Worm (Caenorhabditis elegans) whole organism, L1 larva: ENCODE measurements around the gene F54H5.2.

ENCODE experiments used
- F16B12.6 ChIP-seq: fragments of 150-350 bp; optimal IDR thresholded peaks from 2 replicates; lab custom pipeline; 2014; ENCODE audit warnings: missing biosample characterization, missing genetic modification characterization
- Y116A8C.19 ChIP-seq: sonication (generic microtip); optimal IDR thresholded peaks from 2 replicates; lab custom pipeline; 2016; ENCODE audit warnings: missing compliant biosample characterization, missing genetic modification characterization, borderline replicate concordance
- ama-1 ChIP-seq: fragments of 150-350 bp; optimal IDR thresholded peaks from 2 replicates; lab custom pipeline; 2014
- blmp-1 ChIP-seq: fragments of 150-350 bp; optimal IDR thresholded peaks from 2 replicates; lab custom pipeline; 2014; ENCODE audit warnings: missing biosample characterization, missing genetic modification characterization
- ceh-8 ChIP-seq: fragments of 200-800 bp; sonication (Bioruptor generic); optimal IDR thresholded peaks from 2 replicates; lab custom pipeline; 2018; ENCODE audit warnings: mild to moderate bottlenecking, missing genetic modification characterization, moderate library complexity, missing compliant biosample characterization
- ceh-82 ChIP-seq, 3 experiments: fragments of 150-350 bp in 1 of 3; sonication (generic microtip) in 2 of 3; optimal IDR thresholded peaks; 2 replicates each; lab custom pipeline; 2014 to 2017; ENCODE audit warnings: missing biosample characterization in 3 of 3, missing genetic modification characterization in 3 of 3
- ceh-90 ChIP-seq: sonication (generic microtip); optimal IDR thresholded peaks from 2 replicates; lab custom pipeline; 2016; ENCODE audit warnings: missing genetic modification characterization, missing compliant biosample characterization
- ces-1 ChIP-seq: fragments of 150-350 bp; optimal IDR thresholded peaks from 2 replicates; lab custom pipeline; 2014; ENCODE audit warnings: missing biosample characterization, missing genetic modification reagents, missing genetic modification characterization
- dpl-1 ChIP-seq, 3 experiments: fragments of 150-350 bp in 2 of 3; sonication (generic microtip) in 1 of 3; optimal IDR thresholded peaks; 2 replicates each; lab custom pipeline; 2014 to 2017; ENCODE audit warnings: missing biosample characterization in 3 of 3, missing genetic modification characterization in 3 of 3, missing genetic modification reagents in 3 of 3
- dsc-1 ChIP-seq: sonication (generic microtip); optimal IDR thresholded peaks from 2 replicates; lab custom pipeline; 2016; ENCODE audit warnings: mild to moderate bottlenecking, missing genetic modification characterization, missing compliant biosample characterization
- efl-1 ChIP-seq, 4 experiments: fragments of 150-350 bp; optimal IDR thresholded peaks in 3 of 4; peaks in 1 of 4; 1 replicate in 1 of 4; 2 replicates in 3 of 4; lab custom pipeline; 2014; ENCODE audit warnings: missing biosample characterization in 2 of 4, missing genetic modification characterization in 2 of 4, missing genetic modification reagents in 2 of 4
- efl-3 ChIP-seq: fragments of 200-800 bp; sonication (Bioruptor generic); optimal IDR thresholded peaks from 2 replicates; lab custom pipeline; 2018; ENCODE audit warnings: mild to moderate bottlenecking, missing genetic modification characterization, missing compliant biosample characterization
- elt-2 ChIP-seq: sonication (generic microtip); optimal IDR thresholded peaks from 2 replicates; lab custom pipeline; 2016; ENCODE audit warnings: missing genetic modification characterization, mild to moderate bottlenecking, inconsistent platforms, missing compliant biosample characterization, missing genetic modification reagents
- fos-1 ChIP-seq: fragments of 150-350 bp; optimal IDR thresholded peaks from 2 replicates; lab custom pipeline; 2014; ENCODE audit warnings: missing biosample characterization, missing genetic modification characterization
- grh-1 ChIP-seq: fragments of 200-800 bp; sonication (Bioruptor generic); IDR thresholded peaks from 2 replicates; pipeline ENCODE4 v1.3.6; 2022; ENCODE audit warnings: missing genetic modification reagents, missing genetic modification characterization, missing compliant biosample characterization
- irx-1 ChIP-seq: sonication (generic microtip); optimal IDR thresholded peaks from 2 replicates; lab custom pipeline; 2016; ENCODE audit warnings: missing genetic modification characterization, missing compliant biosample characterization
- isw-1 ChIP-seq: fragments of 200-800 bp; sonication (Bioruptor generic); IDR thresholded peaks from 2 replicates; pipeline ENCODE4 v1.3.6; 2022; ENCODE audit warnings: missing genetic modification characterization, missing compliant biosample characterization
- lin-14 ChIP-seq: fragments of 200-800 bp; sonication (Bioruptor generic); optimal IDR thresholded peaks from 2 replicates; lab custom pipeline; 2018; ENCODE audit warnings: mild to moderate bottlenecking, missing genetic modification characterization, moderate library complexity, missing compliant biosample characterization
- lin-15B ChIP-seq: fragments of 150-350 bp; sonication (generic microtip); optimal IDR thresholded peaks from 3 replicates; lab custom pipeline; 2014; ENCODE audit warnings: missing biosample characterization, missing genetic modification characterization
- lin-35 ChIP-seq, 2 experiments: fragments of 150-350 bp; optimal IDR thresholded peaks; 2 replicates each; lab custom pipeline; 2014; ENCODE audit warnings: missing biosample characterization in 2 of 2, missing genetic modification characterization in 2 of 2, missing genetic modification reagents in 2 of 2
- lir-3 ChIP-seq: sonication (generic microtip); optimal IDR thresholded peaks from 2 replicates; lab custom pipeline; 2016; ENCODE audit warnings: mild to moderate bottlenecking, missing genetic modification characterization, moderate library complexity, missing compliant biosample characterization; ENCODE audit not compliant: poor library complexity
- lsy-2 ChIP-seq, 2 experiments: fragments of 150-350 bp; optimal IDR thresholded peaks; 2 replicates each; lab custom pipeline; 2014; ENCODE audit warnings: missing biosample characterization in 2 of 2, missing genetic modification characterization in 2 of 2
- mab-9 ChIP-seq: fragments of 200-800 bp; sonication (Bioruptor generic); IDR thresholded peaks from 2 replicates; pipeline ENCODE4 v1.3.6; 2022; ENCODE audit warnings: missing genetic modification reagents, missing genetic modification characterization, missing compliant biosample characterization
- mep-1 ChIP-seq: fragments of 150-350 bp; optimal IDR thresholded peaks from 2 replicates; lab custom pipeline; 2014; ENCODE audit warnings: missing biosample characterization, missing genetic modification characterization
- nhr-11 ChIP-seq: fragments of 150-350 bp; optimal IDR thresholded peaks from 2 replicates; lab custom pipeline; 2014; ENCODE audit warnings: missing biosample characterization, missing genetic modification characterization
- nhr-237 ChIP-seq: fragments of 150-350 bp; optimal IDR thresholded peaks from 2 replicates; lab custom pipeline; 2014; ENCODE audit warnings: missing biosample characterization, missing genetic modification characterization
- nhr-71 ChIP-seq: sonication (generic microtip); optimal IDR thresholded peaks from 2 replicates; lab custom pipeline; 2016; ENCODE audit warnings: mild to moderate bottlenecking, missing genetic modification characterization, moderate library complexity, missing compliant biosample characterization
- nhr-76 ChIP-seq: sonication (generic microtip); optimal IDR thresholded peaks from 2 replicates; lab custom pipeline; 2017; ENCODE audit warnings: missing biosample characterization, missing genetic modification characterization
- nhr-85 ChIP-seq: sonication (generic microtip); peaks from one replicate; lab custom pipeline; 2016; ENCODE audit warnings: missing genetic modification characterization, inconsistent platforms, missing compliant biosample characterization
- nhr-90 ChIP-seq: sonication (generic microtip); optimal IDR thresholded peaks from 2 replicates; lab custom pipeline; 2016; ENCODE audit warnings: mild to moderate bottlenecking, missing genetic modification characterization, missing compliant biosample characterization; ENCODE audit not compliant: poor library complexity
- pqm-1 ChIP-seq: sonication (generic microtip); optimal IDR thresholded peaks from 3 replicates; lab custom pipeline; 2017; ENCODE audit warnings: missing biosample characterization, missing genetic modification characterization
- rnt-1 ChIP-seq: sonication (generic microtip); optimal IDR thresholded peaks from 2 replicates; lab custom pipeline; 2016; ENCODE audit warnings: mild to moderate bottlenecking, missing genetic modification characterization, moderate library complexity, missing compliant biosample characterization
- sup-37 ChIP-seq: fragments of 200-800 bp; sonication (Bioruptor generic); optimal IDR thresholded peaks from 2 replicates; lab custom pipeline; 2018; ENCODE audit warnings: mild to moderate bottlenecking, missing genetic modification characterization, missing compliant biosample characterization
- swsn-7 ChIP-seq: sonication (generic microtip); optimal IDR thresholded peaks from 2 replicates; lab custom pipeline; 2016; ENCODE audit warnings: missing genetic modification characterization, missing compliant biosample characterization
- tbx-2 ChIP-seq: sonication (generic microtip); optimal IDR thresholded peaks from 2 replicates; lab custom pipeline; 2016; ENCODE audit warnings: missing genetic modification characterization, missing compliant biosample characterization
- unc-130 ChIP-seq: fragments of 150-350 bp; optimal IDR thresholded peaks from 2 replicates; lab custom pipeline; 2017; ENCODE audit warnings: missing biosample characterization, missing genetic modification characterization, inconsistent platforms
- unc-86 ChIP-seq: sonication (generic microtip); optimal IDR thresholded peaks from 2 replicates; lab custom pipeline; 2016; ENCODE audit warnings: missing genetic modification characterization, missing compliant biosample characterization
- vab-15 ChIP-seq: sonication (generic microtip); optimal IDR thresholded peaks from 2 replicates; lab custom pipeline; 2017; ENCODE audit warnings: missing genotype, mild to moderate bottlenecking, missing genetic modification characterization, missing compliant biosample characterization
- zip-4 ChIP-seq: fragments of 200-800 bp; sonication (Bioruptor generic); optimal IDR thresholded peaks from 2 replicates; lab custom pipeline; 2018; ENCODE audit warnings: mild to moderate bottlenecking, missing genetic modification characterization, moderate library complexity, missing compliant biosample characterization

F54H5.2 gene

ce11 chrII:6592251-6592650, 35.0 kb upstream of the F54H5.2 start, which contains the start of gene C56C10.9:
Gene C56C10.9 (minus strand): TSS chrII:6592351.
- TF ChIP-seq pqm-1 (tag; lab: Kevin White, UChicago) (no peak), blmp-1 (tag; lab: Kevin White, UChicago) (no peak), efl-1 (optimal IDR thresholded peaks at IDR 0.05; lab: Kevin White, UChicago) (no peak), efl-1 (GFP tag; optimal IDR thresholded peaks at IDR 0.05 in 1 of 2; lab: Kevin White, UChicago) (no peak), ces-1 (no peak), ceh-8 (GFP tag; lab: Kevin White, UChicago) (no peak), unc-86 (tag; lab: Kevin White, UChicago) (no peak), nhr-71 (no peak), nhr-11 (tag; lab: Kevin White, UChicago) (no peak), swsn-7 (tag; lab: Kevin White, UChicago) (no peak), Y116A8C.19 (tag; lab: Kevin White, UChicago) (no peak), isw-1 (GFP tag; lab: Robert Waterston, UW) (no peak), grh-1 (no peak), sup-37 (GFP tag; lab: Kevin White, UChicago) (no peak), vab-15 (tag; lab: Kevin White, UChicago) (no peak)
- TF ChIP-seq, all 84 proteins: peak for 0

DNA sequence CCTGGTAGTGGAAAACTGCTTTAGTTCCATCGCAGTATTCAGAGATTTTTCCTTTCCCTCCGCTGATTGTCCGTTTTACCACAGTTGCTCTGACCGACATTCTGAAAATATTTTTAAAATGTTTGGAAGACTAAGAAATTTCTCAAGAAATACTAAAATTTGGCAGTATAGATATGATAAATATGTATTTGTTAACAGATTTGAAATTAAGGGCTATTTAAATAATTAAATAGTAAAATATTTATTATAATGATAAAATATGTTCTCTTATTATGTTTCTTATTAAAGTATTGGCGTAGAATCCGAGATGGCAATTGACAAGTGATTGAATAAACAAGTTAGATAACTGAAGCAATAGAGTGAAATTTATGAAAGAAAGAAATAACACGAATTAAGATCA, 33.1 kb upstream of the F54H5.2 start, which contains the start of gene aipr-1:
Gene aipr-1, minus strand, starts transcription at position 101 of the 400 bp plus-strand sequence.
- no peak for TF ChIP-seq lin-14 (GFP tag; lab: Kevin White, UChicago)
- TF ChIP-seq mab-9 (GFP tag; lab: Robert Waterston, UW): no peak
- no peak for TF ChIP-seq ama-1 (lab: Kevin White, UChicago)
- no peak for TF ChIP-seq nhr-11 (tag; lab: Kevin White, UChicago)
- TF ChIP-seq dpl-1 (GFP tag; optimal IDR thresholded peaks at IDR 0.05; lab: Kevin White, UChicago): no peak
- TF ChIP-seq nhr-85 (tag; lab: Kevin White, UChicago): no peak
- TF ChIP-seq F16B12.6 (tag; lab: Kevin White, UChicago): no peak
- TF ChIP-seq elt-2 (tag; lab: Kevin White, UChicago): no peak
- TF ChIP-seq fos-1 (tag; lab: Kevin White, UChicago): no peak
- TF ChIP-seq nhr-90: no peak
- no peak for TF ChIP-seq ceh-90
- no peak for TF ChIP-seq blmp-1 (tag; lab: Kevin White, UChicago)
- no peak for TF ChIP-seq rnt-1 (tag; lab: Kevin White, UChicago)
- no peak for TF ChIP-seq unc-130 (tag; lab: Kevin White, UChicago)
- no peak for TF ChIP-seq lin-35 (GFP tag; optimal IDR thresholded peaks at IDR 0.05; lab: Kevin White, UChicago)
- TF ChIP-seq lin-15B (tag; lab: Kevin White, UChicago): no peak
- no peak for TF ChIP-seq nhr-237 (tag; lab: Kevin White, UChicago)
- no peak for TF ChIP-seq sup-37 (GFP tag; lab: Kevin White, UChicago)

DNA sequence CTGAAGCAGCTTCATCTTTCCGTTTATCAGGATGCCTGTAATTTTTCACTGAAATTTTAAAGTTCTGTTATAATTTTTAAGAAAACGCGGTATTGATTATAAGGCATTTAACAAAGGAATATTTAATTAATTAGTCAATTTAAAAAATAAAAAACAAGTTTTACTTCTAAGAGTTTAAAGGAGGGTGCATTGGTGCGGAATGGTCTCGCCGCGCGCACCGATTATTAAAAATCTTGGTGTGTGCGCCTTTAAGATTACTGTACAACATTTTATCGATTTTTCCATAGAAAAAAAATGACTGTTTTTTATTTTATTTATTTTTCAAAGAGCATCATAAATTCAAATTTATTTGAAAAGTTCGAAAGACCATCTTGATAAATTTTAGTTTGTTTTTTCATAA, 29.8 kb upstream of the F54H5.2 start:
- TF ChIP-seq efl-3 (no peak), mab-9 (GFP tag; lab: Robert Waterston, UW) (no peak), nhr-11 (tag; lab: Kevin White, UChicago) (no peak), dsc-1 (tag; lab: Kevin White, UChicago) (no peak), ceh-82 (tag; optimal IDR thresholded peaks at IDR 0.05; lab: Kevin White, UChicago) (no peak), mep-1 (tag; lab: Kevin White, UChicago) (no peak), tbx-2 (tag; lab: Kevin White, UChicago) (no peak), lsy-2 (tag; optimal IDR thresholded peaks at IDR 0.05; lab: Kevin White, UChicago) (no peak), zip-4 (GFP tag; lab: Kevin White, UChicago) (no peak), nhr-76 (tag; lab: Kevin White, UChicago) (no peak), irx-1 (tag; lab: Kevin White, UChicago) (no peak), rnt-1 (tag; lab: Kevin White, UChicago) (no peak), lir-3 (tag; lab: Kevin White, UChicago) (no peak)
